Fruit fly (Drosophila melanogaster): ENCODE measurements around the gene CG7768.
A peak's percentile ranks its signal among the peaks of the same experiment; 100 is the strongest.

The CG7768 gene

DNA sequence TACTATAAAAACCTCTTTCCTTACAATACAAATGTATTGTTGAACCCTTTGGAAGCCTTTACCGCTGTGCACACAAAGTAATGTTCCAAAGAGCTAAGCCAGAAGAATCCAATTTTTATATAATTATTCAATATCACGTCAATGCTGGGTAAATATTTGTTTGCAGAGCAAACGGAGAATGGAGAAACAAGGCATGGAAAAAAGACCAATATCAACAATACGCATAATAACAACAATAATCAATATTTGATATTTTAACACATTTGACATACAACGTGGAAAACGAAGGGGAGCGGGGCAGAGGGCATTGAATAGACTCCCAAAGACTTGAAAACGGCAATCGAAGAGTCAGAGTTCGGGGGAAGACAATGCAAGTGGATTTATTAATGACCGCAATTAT, 43.8 kb upstream of the CG7768 start (continued):
- TF ChIP-seq CG8359 (GFP tag; optimal IDR thresholded peaks at IDR 0.05; ENCODE audit: borderline replicate concordance), result peak; percentile 75
- peak; percentile 63; the same call in 2 of the 3 replicates for TF ChIP-seq CG11695 (GFP tag; IDR thresholded peaks at IDR 0.05)
- TF ChIP-seq sna (GFP tag; IDR thresholded peaks at IDR 0.05; ENCODE audit: partially characterized antibody), result no peak
- TF ChIP-seq CG8290 (GFP tag; optimal IDR thresholded peaks at IDR 0.05), result peak; percentile 1
- peak; percentile 59 to 85 for TF ChIP-seq CG8290 (tag; optimal IDR thresholded peaks at IDR 0.05)
- TF ChIP-seq CG13894 (tag; optimal IDR thresholded peaks at IDR 0.05), result peak; percentile 10
- peak; percentile 52 for TF ChIP-seq CG2120 (GFP tag; optimal IDR thresholded peaks at IDR 0.05)
- TF ChIP-seq lbe (GFP tag; optimal IDR thresholded peaks at IDR 0.05), result no peak
- no peak for TF ChIP-seq CG5953 (GFP tag; IDR thresholded peaks at IDR 0.05)
- TF ChIP-seq pzg (GFP tag; optimal IDR thresholded peaks at IDR 0.05), result no peak
- TF ChIP-seq GATAe (GFP tag; conservative IDR thresholded peaks at IDR 0.05), result no peak
- TF ChIP-seq CG4282 (GFP tag; optimal IDR thresholded peaks at IDR 0.05), result no peak
- TF ChIP-seq ci (GFP tag; IDR thresholded peaks at IDR 0.05), result peak; percentile 86
- peak; percentile 46 for TF ChIP-seq Jarid2 (GFP tag; optimal IDR thresholded peaks at IDR 0.05)
- TF ChIP-seq CG12236 (GFP tag; optimal IDR thresholded peaks at IDR 0.05), result peak; percentile 8
- peak; percentile 59 for TF ChIP-seq CG12104 (GFP tag; optimal IDR thresholded peaks at IDR 0.05)
- TF ChIP-seq CG16779 (GFP tag; IDR thresholded peaks at IDR 0.05), result no peak
- no peak for TF ChIP-seq CG4820 (GFP tag; optimal IDR thresholded peaks at IDR 0.05)
- TF ChIP-seq CG10321 (GFP tag; IDR thresholded peaks at IDR 0.05), result no peak
- peak; percentile 37; the same call in 1 of the 2 replicates for TF ChIP-seq Xrp1 (GFP tag; IDR thresholded peaks at IDR 0.05)
- TF ChIP-seq rib (GFP tag; IDR thresholded peaks at IDR 0.05), result no peak
- no peak for TF ChIP-seq CG34422 (GFP tag; IDR thresholded peaks at IDR 0.05)
- TF ChIP-seq CG13287 (GFP tag; IDR thresholded peaks at IDR 0.05; ENCODE audit: partially characterized antibody), result no peak
- peak; percentile 72 for TF ChIP-seq CG10431 (GFP tag; optimal IDR thresholded peaks at IDR 0.05)
- no peak for TF ChIP-seq D (optimal IDR thresholded peaks at IDR 0.05)
- TF ChIP-seq D (GFP tag; optimal IDR thresholded peaks at IDR 0.05), result peak; percentile 91
- peak; percentile 52 for TF ChIP-seq CG1233 (GFP tag; optimal IDR thresholded peaks at IDR 0.05)
- TF ChIP-seq Gug (GFP tag; IDR thresholded peaks at IDR 0.05), result no peak
- TF ChIP-seq CG4854 (GFP tag; optimal IDR thresholded peaks at IDR 0.05), result peak; percentile 52
- no peak for TF ChIP-seq Ravus (GFP tag; IDR thresholded peaks at IDR 0.05)
- peak; percentile 37 for TF ChIP-seq Bdp1 (GFP tag; optimal IDR thresholded peaks at IDR 0.05)
- no peak for TF ChIP-seq CG4424 (GFP tag; optimal IDR thresholded peaks at IDR 0.05)
- peak; percentile 67 for TF ChIP-seq CG10543 (GFP tag; optimal IDR thresholded peaks at IDR 0.05)
- TF ChIP-seq Dek (tag; optimal IDR thresholded peaks at IDR 0.05), result peak; percentile 50
- TF ChIP-seq CG4328 (GFP tag; optimal IDR thresholded peaks at IDR 0.05), result peak; percentile 49
- TF ChIP-seq jing (GFP tag; optimal IDR thresholded peaks at IDR 0.05), result no peak
- TF ChIP-seq CG10654 (GFP tag; optimal IDR thresholded peaks at IDR 0.05), result peak; percentile 17
- peak; percentile 36 for TF ChIP-seq CG4360 (GFP tag; IDR thresholded peaks at IDR 0.05)
- no peak for TF ChIP-seq CG4404 (GFP tag; IDR thresholded peaks at IDR 0.05)
- TF ChIP-seq her (GFP tag; optimal IDR thresholded peaks at IDR 0.05), result no peak
- no peak for TF ChIP-seq Chrac-16 (GFP tag; optimal IDR thresholded peaks at IDR 0.05)
- peak; percentile 86 for TF ChIP-seq Med (GFP tag)
- peak; percentile 72 for TF ChIP-seq CG2875 (GFP tag; optimal IDR thresholded peaks at IDR 0.05)
- no peak for TF ChIP-seq tin (GFP tag; optimal IDR thresholded peaks at IDR 0.05)
- peak; percentile 87 for TF ChIP-seq CrebB (tag; optimal IDR thresholded peaks at IDR 0.05)
- TF ChIP-seq Antp (GFP tag; optimal IDR thresholded peaks at IDR 0.05), result no peak
- no peak for TF ChIP-seq maf-S (GFP tag; optimal IDR thresholded peaks at IDR 0.05)
- TF ChIP-seq mld (GFP tag; IDR thresholded peaks at IDR 0.05; ENCODE audit: partially characterized antibody), result no peak
- no peak for TF ChIP-seq ham (GFP tag; IDR thresholded peaks at IDR 0.05)
- no peak for TF ChIP-seq tgo (GFP tag; IDR thresholded peaks at IDR 0.05)
- peak; percentile 51 for TF ChIP-seq CG3163 (GFP tag; optimal IDR thresholded peaks at IDR 0.05)
- TF ChIP-seq Sry-β (GFP tag; optimal IDR thresholded peaks at IDR 0.05), result peak; percentile 47
- no peak for TF ChIP-seq Deaf1 (tag; optimal IDR thresholded peaks at IDR 0.05)

All from whole organism, embryonic.